Fruit fly (Drosophila melanogaster): Measurements from ENCODE around the gene Rh5.

Gene Rh5

dm6 chr2L:12005436-12006396 lies 2.2 kb upstream of the Rh5 start:
- no peak for TF ChIP-seq CG17801 (GFP tag; optimal IDR thresholded peaks at IDR 0.05; ENCODE audit: partially characterized antibody)

- TF ChIP-seq CG17801 (GFP tag; optimal IDR thresholded peaks at IDR 0.05; ENCODE audit: partially characterized antibody) = peak; percentile 90
Measured at dm6 chr2L:12006397-12007330, 1.3 kb upstream of the Rh5 start.

- peak; percentile 87 for TF ChIP-seq CG17801 (GFP tag; optimal IDR thresholded peaks at IDR 0.05; ENCODE audit: partially characterized antibody)
Measured at dm6 chr2L:12007331-12007791, 592 bp upstream of the Rh5 start.

- peak; percentile 70 for TF ChIP-seq CG17801 (GFP tag; optimal IDR thresholded peaks at IDR 0.05; ENCODE audit: partially characterized antibody)
Measured at dm6 chr2L:12010100-12010876, 2.3 kb downstream of the Rh5 start.

- TF ChIP-seq CG17801 (GFP tag; optimal IDR thresholded peaks at IDR 0.05; ENCODE audit: partially characterized antibody) = peak; percentile 91
Measured at dm6 chr2L:12010877-12011666, 3.1 kb downstream of the Rh5 start.

- TF ChIP-seq CG17801 (GFP tag; optimal IDR thresholded peaks at IDR 0.05; ENCODE audit: partially characterized antibody) = no peak
Measured at dm6 chr2L:12011682-12012655, 4.0 kb downstream of the Rh5 start.

dm6 chr2L:12013243-12013642 lies 5.3 kb downstream of the Rh5 start:
- no peak for TF ChIP-seq CG17801 (GFP tag; optimal IDR thresholded peaks at IDR 0.05; ENCODE audit: partially characterized antibody)

- no peak for TF ChIP-seq CG17801 (GFP tag; optimal IDR thresholded peaks at IDR 0.05; ENCODE audit: partially characterized antibody)
Measured at dm6 chr2L:12013741-12014393, 5.9 kb downstream of the Rh5 start.

dm6 chr2L:12020735-12021134 lies 12.8 kb downstream of the Rh5 start, which contains the start of gene Wdr81:
Gene Wdr81, minus strand, starts transcription at chr2L:12020960.
- TF ChIP-seq CG17801 (GFP tag; optimal IDR thresholded peaks at IDR 0.05; ENCODE audit: partially characterized antibody) = no peak

dm6 chr2L:12021193-12021592 lies 13.2 kb downstream of the Rh5 start:
- TF ChIP-seq CG17801 (GFP tag; optimal IDR thresholded peaks at IDR 0.05; ENCODE audit: partially characterized antibody) = no peak

dm6 chr2L:12024104-12024503 lies 16.2 kb downstream of the Rh5 start:
- no peak for TF ChIP-seq CG17801 (GFP tag; optimal IDR thresholded peaks at IDR 0.05; ENCODE audit: partially characterized antibody)

dm6 chr2L:12025505-12025904 lies 17.6 kb downstream of the Rh5 start:
- no peak for TF ChIP-seq CG17801 (GFP tag; optimal IDR thresholded peaks at IDR 0.05; ENCODE audit: partially characterized antibody)

Measured in ovary, adult (tissue).